Worm (Caenorhabditis elegans) whole organism, young adult: ENCODE data around the gene hsp-43.

Experiments
- ceh-100 ChIP-seq: fragments of 200-800 bp; sonication (Bioruptor generic); IDR thresholded peaks from 2 replicates; pipeline ENCODE4 v1.3.6; 2022; ENCODE audit warnings: missing genetic modification reagents, missing genetic modification characterization, missing compliant biosample characterization
- madf-8 ChIP-seq: fragments of 200-800 bp; sonication (Bioruptor generic); conservative IDR thresholded peaks from 2 replicates; pipeline ENCODE4 v1.3.6; 2022; ENCODE audit warnings: missing genetic modification reagents, missing genetic modification characterization, missing compliant biosample characterization
- mcd-1 ChIP-seq: fragments of 200-800 bp; sonication (Bioruptor generic); IDR thresholded peaks from 2 replicates; pipeline ENCODE4 v1.3.6; 2022; ENCODE audit warnings: missing genetic modification reagents, missing genetic modification characterization, missing compliant biosample characterization
- nhr-120 ChIP-seq: fragments of 200-800 bp; sonication (Bioruptor generic); IDR thresholded peaks from 2 replicates; pipeline ENCODE4 v1.3.6; 2022; ENCODE audit warnings: missing genetic modification characterization, missing compliant biosample characterization
- unc-130 ChIP-seq: sonication (generic microtip); optimal IDR thresholded peaks from 2 replicates; lab custom pipeline; 2016; ENCODE audit warnings: missing genetic modification reagents, missing genetic modification characterization, missing compliant biosample characterization

DNA sequence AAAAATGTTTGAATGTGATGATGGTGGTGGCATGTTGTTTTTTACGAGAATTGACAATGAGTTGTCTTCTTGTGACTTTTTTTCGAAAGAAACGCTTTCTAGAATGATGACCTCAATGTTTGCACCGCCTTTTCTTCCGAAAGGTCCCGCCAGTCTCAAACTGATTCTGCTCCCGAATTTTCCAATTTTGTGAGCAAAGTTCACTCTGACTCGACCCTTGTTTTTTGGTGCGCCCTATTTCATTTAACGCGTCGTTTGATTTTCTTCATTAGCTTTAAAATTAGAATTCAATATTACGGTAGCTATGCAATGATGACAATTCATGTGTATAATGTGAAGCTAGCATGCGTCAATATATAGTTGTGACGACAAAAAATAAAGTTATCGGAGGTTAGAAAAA, 4.7 kb downstream of the hsp-43 start, which contains the start of gene lite-1:
- TF ChIP-seq unc-130 = no peak
- TF ChIP-seq mcd-1 (GFP tag; lab: Robert Waterston, UW) = no peak
- no peak for TF ChIP-seq nhr-120
- no peak for TF ChIP-seq ceh-100 (GFP tag; lab: Robert Waterston, UW)
- no peak for TF ChIP-seq madf-8 (GFP tag; lab: Robert Waterston, UW)
